Fruit fly (Drosophila melanogaster): ENCODE data around the gene Lamtor3.

The Lamtor3 gene

dm6 chr2L:17514090-17514715, 33.2 kb downstream of the Lamtor3 start:
- TF ChIP-seq CG8478 (optimal IDR thresholded peaks at IDR 0.05) (no peak), CTCF (optimal IDR thresholded peaks at IDR 0.05) (no peak)

dm6 chr2L:17524449-17524848, 43.4 kb downstream of the Lamtor3 start, which contains the start of gene CG15143:
Gene CG15143 (minus strand): TSS chr2L:17524549.
- TF ChIP-seq CG8478 (optimal IDR thresholded peaks at IDR 0.05) (no peak), CTCF (optimal IDR thresholded peaks at IDR 0.05) (no peak)

- TF ChIP-seq CTCF (optimal IDR thresholded peaks at IDR 0.05) (no peak), CG8478 (optimal IDR thresholded peaks at IDR 0.05) (no peak)
Observed at dm6 chr2L:17529022-17529421, 48.0 kb downstream of the Lamtor3 start, which contains the start of gene CG15144. Gene CG15144 (minus strand): TSS chr2L:17529122.

Data from S2 (cell line).